Fruit fly (Drosophila melanogaster) whole organism, embryonic: ENCODE data around the gene Appl.

Experiments
- B-H2 ChIP-seq: fragments of 200-800 bp; sonication (Bioruptor generic); optimal IDR thresholded peaks from 2 replicates; lab custom pipeline; 2018; ENCODE audit warnings: missing biosample characterization, mild to moderate bottlenecking, missing genetic modification characterization
- CG10979 ChIP-seq: fragments of 200-800 bp; sonication (Bioruptor generic); optimal IDR thresholded peaks from 2 replicates; lab custom pipeline; 2018; ENCODE audit warnings: missing biosample characterization, mild to moderate bottlenecking, missing genetic modification characterization, moderate library complexity
- CG12219 ChIP-seq: fragments of 200-800 bp; sonication (Bioruptor generic); optimal IDR thresholded peaks from 3 replicates; lab custom pipeline; 2018; ENCODE audit warnings: missing biosample characterization, mild to moderate bottlenecking, missing genetic modification characterization
- CG12236 ChIP-seq: fragments of 200-800 bp; sonication (Bioruptor generic); optimal IDR thresholded peaks from 2 replicates; lab custom pipeline; 2016; ENCODE audit warnings: missing biosample characterization, missing genetic modification characterization
- CG13624 ChIP-seq: fragments of 200-800 bp; sonication (Bioruptor generic); optimal IDR thresholded peaks from 2 replicates; lab custom pipeline; 2016; ENCODE audit warnings: missing biosample characterization, missing genetic modification characterization
- CG14014 ChIP-seq: fragments of 200-800 bp; sonication (Bioruptor generic); IDR thresholded peaks from 2 replicates; pipeline ENCODE4 v1.3.6; 2022; ENCODE audit warnings: missing biosample characterization, missing genetic modification characterization
- CG1603 ChIP-seq: fragments of 200-800 bp; sonication (Bioruptor generic); optimal IDR thresholded peaks from 2 replicates; lab custom pipeline; 2019; ENCODE audit warnings: missing biosample characterization, mild to moderate bottlenecking, missing genetic modification characterization, moderate library complexity
- CG2199 ChIP-seq: fragments of 200-800 bp; sonication (Bioruptor generic); IDR thresholded peaks from 3 replicates; pipeline ENCODE4 v1.3.6; 2022; ENCODE audit warnings: missing biosample characterization, missing genetic modification characterization
- CG2875 ChIP-seq: fragments of 200-800 bp; sonication (Bioruptor generic); optimal IDR thresholded peaks from 2 replicates; lab custom pipeline; 2017; ENCODE audit warnings: missing biosample characterization, mild to moderate bottlenecking, missing genetic modification characterization, missing genetic modification reagents
- CG3065 ChIP-seq: fragments of 200-800 bp; sonication (Bioruptor generic); optimal IDR thresholded peaks from 2 replicates; lab custom pipeline; 2016; ENCODE audit warnings: missing biosample characterization, missing genetic modification characterization
- CG6765 ChIP-seq: fragments of 200-800 bp; sonication (Bioruptor generic); optimal IDR thresholded peaks from 3 replicates; lab custom pipeline; 2017; ENCODE audit warnings: missing biosample characterization, mild to moderate bottlenecking, missing genetic modification characterization
- CG7372 ChIP-seq: fragments of 200-800 bp; sonication (Bioruptor generic); IDR thresholded peaks from 2 replicates; pipeline ENCODE4 v1.3.6; 2022; ENCODE audit warnings: missing biosample characterization, missing genetic modification characterization
- CG7556 ChIP-seq: fragments of 200-800 bp; sonication (Bioruptor generic); optimal IDR thresholded peaks from 2 replicates; lab custom pipeline; 2017; ENCODE audit warnings: missing biosample characterization, mild to moderate bottlenecking, missing genetic modification characterization
- CG7839 ChIP-seq: fragments of 200-800 bp; sonication (Bioruptor generic); optimal IDR thresholded peaks from 3 replicates; lab custom pipeline; 2018; ENCODE audit warnings: missing biosample characterization, mild to moderate bottlenecking, missing genetic modification characterization, moderate library complexity
- CG8281 ChIP-seq: fragments of 200-800 bp; sonication (Bioruptor generic); optimal IDR thresholded peaks from 2 replicates; lab custom pipeline; 2018; ENCODE audit warnings: missing biosample characterization, mild to moderate bottlenecking, missing genetic modification characterization, moderate library complexity
- Dll ChIP-seq: fragments of 200-800 bp; sonication (Bioruptor generic); IDR thresholded peaks from 4 replicates; pipeline ENCODE4 v1.3.6; 2022; ENCODE audit warnings: missing biosample characterization, missing genetic modification characterization; ENCODE audit not compliant: partially characterized antibody
- Doc2 ChIP-seq: fragments of 200-800 bp; sonication (Bioruptor generic); IDR thresholded peaks from 2 replicates; pipeline ENCODE4 v1.3.6; 2022; ENCODE audit warnings: missing biosample characterization, missing genetic modification characterization
- ERR ChIP-seq: fragments of 200-800 bp; sonication (Bioruptor generic); optimal IDR thresholded peaks from 2 replicates; lab custom pipeline; 2016; ENCODE audit warnings: missing biosample characterization, missing genetic modification characterization
- Fer3 ChIP-seq: fragments of 200-800 bp; sonication (Bioruptor generic); optimal IDR thresholded peaks from 2 replicates; lab custom pipeline; 2018; ENCODE audit warnings: missing biosample characterization, mild to moderate bottlenecking, missing genetic modification characterization, moderate library complexity
- Hr51 ChIP-seq, 2 experiments: fragments of 200-800 bp; sonication (Bioruptor generic); optimal IDR thresholded peaks; 2 replicates in 1 of 2; 3 replicates in 1 of 2; lab custom pipeline; 2016 to 2018; ENCODE audit warnings: missing biosample characterization in 2 of 2, missing genetic modification characterization in 2 of 2, mild to moderate bottlenecking in 1 of 2, moderate library complexity in 1 of 2
- Jarid2 ChIP-seq: fragments of 200-800 bp; sonication (Bioruptor generic); optimal IDR thresholded peaks from 3 replicates; lab custom pipeline; 2017; ENCODE audit warnings: mild to moderate bottlenecking, missing biosample characterization, missing genetic modification reagents, missing genetic modification characterization
- Lim3 ChIP-seq: fragments of 200-800 bp; sonication (Bioruptor generic); IDR thresholded peaks from 2 replicates; pipeline ENCODE4 v1.3.6; 2022; ENCODE audit warnings: missing biosample characterization, missing genetic modification characterization
- Med ChIP-seq: fragments of 200-800 bp; sonication (Bioruptor generic); peaks from one replicate; lab custom pipeline; 2016; ENCODE audit warnings: missing biosample characterization, missing genetic modification characterization, mild to moderate bottlenecking, inconsistent platforms, moderate library complexity
- NFAT ChIP-seq: fragments of 200-800 bp; sonication (Bioruptor generic); IDR thresholded peaks from 2 replicates; pipeline ENCODE4 v1.3.6; 2022; ENCODE audit warnings: missing biosample characterization, missing genetic modification characterization
- Oaz ChIP-seq: fragments of 200-800 bp; sonication (Bioruptor generic); IDR thresholded peaks from 2 replicates; pipeline ENCODE4 v1.3.6; 2022; ENCODE audit warnings: missing biosample characterization, missing genetic modification characterization
- Rfx ChIP-seq: fragments of 200-800 bp; sonication (Bioruptor generic); IDR thresholded peaks from 2 replicates; pipeline ENCODE4 v1.3.6; 2022; ENCODE audit warnings: missing biosample characterization, missing genetic modification characterization
- Xbp1 ChIP-seq: fragments of 200-800 bp; sonication (Bioruptor generic); optimal IDR thresholded peaks from 3 replicates; lab custom pipeline; 2016; ENCODE audit warnings: missing biosample characterization, mild to moderate bottlenecking, missing genetic modification characterization
- bowl ChIP-seq: fragments of 200-800 bp; sonication (Bioruptor generic); IDR thresholded peaks from 2 replicates; pipeline ENCODE4 v1.3.6; 2022; ENCODE audit warnings: missing biosample characterization, missing genetic modification characterization
- cg ChIP-seq: fragments of 200-800 bp; sonication (Bioruptor generic); optimal IDR thresholded peaks from 3 replicates; lab custom pipeline; 2019; ENCODE audit warnings: missing biosample characterization, mild to moderate bottlenecking, missing genetic modification characterization, moderate library complexity
- chinmo ChIP-seq: fragments of 200-800 bp; sonication (Bioruptor generic); IDR thresholded peaks from 4 replicates; pipeline ENCODE4 v1.3.6; 2022; ENCODE audit warnings: missing biosample characterization, missing genetic modification characterization; ENCODE audit not compliant: partially characterized antibody
- ems ChIP-seq: fragments of 200-800 bp; sonication (Bioruptor generic); optimal IDR thresholded peaks from 3 replicates; lab custom pipeline; 2016; ENCODE audit warnings: missing biosample characterization, missing genetic modification characterization
- exex ChIP-seq: fragments of 200-800 bp; sonication (Bioruptor generic); optimal IDR thresholded peaks from 4 replicates; lab custom pipeline; 2018; ENCODE audit warnings: missing biosample characterization, mild to moderate bottlenecking, missing genetic modification characterization, moderate library complexity
- gce ChIP-seq: fragments of 200-800 bp; sonication (Bioruptor generic); IDR thresholded peaks from 3 replicates; pipeline ENCODE4 v1.3.6; 2022; ENCODE audit warnings: missing biosample characterization, missing genetic modification characterization
- gcm ChIP-seq: fragments of 200-800 bp; sonication (Bioruptor generic); optimal IDR thresholded peaks from 2 replicates; lab custom pipeline; 2019; ENCODE audit warnings: missing biosample characterization, mild to moderate bottlenecking, missing genetic modification characterization, moderate library complexity
- kni ChIP-seq: fragments of 200-800 bp; sonication (Bioruptor generic); optimal IDR thresholded peaks from 3 replicates; lab custom pipeline; 2017; ENCODE audit warnings: mild to moderate bottlenecking, missing biosample characterization, missing genetic modification reagents, missing genetic modification characterization
- pfk ChIP-seq: fragments of 200-800 bp; sonication (Bioruptor generic); optimal IDR thresholded peaks from 2 replicates; lab custom pipeline; 2018; ENCODE audit warnings: missing biosample characterization, mild to moderate bottlenecking, missing genetic modification characterization, moderate library complexity
- prd ChIP-seq, 3 experiments: fragments of >200 bp in 2 of 3; fragments of 200-800 bp in 1 of 3; sonication (Bioruptor generic) in 1 of 3; optimal IDR thresholded peaks in 2 of 3; IDR thresholded peaks in 1 of 3; 2 replicates in 2 of 3; 3 replicates in 1 of 3; pipeline versions ENCODE4 v1.3.6 to Lab custom; 2017 to 2022; ENCODE audit warnings: missing biosample characterization in 1 of 3, missing genetic modification characterization in 1 of 3
- psq ChIP-seq: fragments of 200-800 bp; sonication (Bioruptor generic); optimal IDR thresholded peaks from 2 replicates; lab custom pipeline; 2017; ENCODE audit warnings: missing biosample characterization, missing genetic modification characterization
- ranshi ChIP-seq: fragments of 200-800 bp; sonication (Bioruptor generic); IDR thresholded peaks from 2 replicates; pipeline ENCODE4 v1.3.6; 2022; ENCODE audit warnings: missing biosample characterization, missing genetic modification characterization
- repo ChIP-seq: fragments of 200-800 bp; sonication (Bioruptor generic); optimal IDR thresholded peaks from 2 replicates; lab custom pipeline; 2016; ENCODE audit warnings: missing biosample characterization, missing genetic modification characterization
- ro ChIP-seq: fragments of 200-800 bp; sonication (Bioruptor generic); IDR thresholded peaks from 2 replicates; pipeline ENCODE4 v1.3.6; 2022; ENCODE audit warnings: missing biosample characterization, missing genetic modification characterization
- schlank ChIP-seq: fragments of 200-800 bp; sonication (Bioruptor generic); optimal IDR thresholded peaks from 2 replicates; lab custom pipeline; 2018; ENCODE audit warnings: missing biosample characterization, mild to moderate bottlenecking, missing genetic modification characterization
- scrt ChIP-seq: fragments of 200-800 bp; sonication (Bioruptor generic); optimal IDR thresholded peaks from 2 replicates; lab custom pipeline; 2018; ENCODE audit warnings: missing biosample characterization, mild to moderate bottlenecking, missing genetic modification characterization, moderate library complexity
- sens ChIP-seq: fragments of 200-800 bp; sonication (Bioruptor generic); peaks from one replicate; lab custom pipeline; 2016; ENCODE audit warnings: missing biosample characterization, missing genetic modification characterization
- sob ChIP-seq: fragments of 200-800 bp; sonication (Bioruptor generic); IDR thresholded peaks from 2 replicates; pipeline ENCODE4 v1.3.6; 2022; ENCODE audit warnings: missing biosample characterization, missing genetic modification characterization
- sug ChIP-seq: fragments of 200-800 bp; optimal IDR thresholded peaks from 2 replicates; lab custom pipeline; 2019; ENCODE audit warnings: missing biosample characterization, mild to moderate bottlenecking, missing genetic modification characterization, moderate library complexity
- tin ChIP-seq: fragments of 200-800 bp; sonication (Bioruptor generic); optimal IDR thresholded peaks from 3 replicates; lab custom pipeline; 2016; ENCODE audit warnings: missing biosample characterization, missing genetic modification characterization
- unpg ChIP-seq: fragments of 200-800 bp; sonication (Bioruptor generic); optimal IDR thresholded peaks from 3 replicates; lab custom pipeline; 2018; ENCODE audit warnings: missing biosample characterization, mild to moderate bottlenecking, missing genetic modification characterization, moderate library complexity

Gene Appl

dm6 chrX:522357-523043, 7.8 kb upstream of the Appl start (continued):
- TF ChIP-seq psq (GFP tag; lab: Kevin White, UChicago) (peak; percentile 8), sug (peak; percentile 84), CG1603 (tag; lab: Kevin White, UChicago) (peak; percentile 79), Lim3 (GFP tag; lab: Robert Waterston, UW) (no peak), CG14014 (GFP tag; lab: Robert Waterston, UW) (peak; percentile 91), CG7839 (tag; lab: Kevin White, UChicago) (peak; percentile 73), CG12236 (peak; percentile 33), schlank (tag; lab: Kevin White, UChicago) (peak; percentile 88), Dll (no peak), chinmo (GFP tag; lab: Robert Waterston, UW) (peak; percentile 86; the same call in 3 of the 4 replicates), pfk (GFP tag; lab: Kevin White, UChicago) (peak; percentile 61), Med (GFP tag; lab: Kevin White, UChicago) (peak; percentile 99), CG2875 (peak; percentile 42), Hr51 (GFP tag; optimal IDR thresholded peaks at IDR 0.05; lab: Kevin White, UChicago) (peak; percentile 50 to 87), prd (optimal IDR thresholded peaks at IDR 0.05; lab: Kevin White, UChicago) (no peak), prd (GFP tag; IDR thresholded peaks at IDR 0.05; lab: Robert Waterston, UW) (peak; percentile 88), CG10979 (peak; percentile 46), unpg (peak; percentile 74), CG7372 (GFP tag; lab: Robert Waterston, UW) (peak; percentile 60), Oaz (GFP tag; lab: Robert Waterston, UW) (peak; percentile 48), ro (GFP tag; lab: Robert Waterston, UW) (no peak), cg (GFP tag; lab: Kevin White, UChicago) (peak; percentile 86), ems (GFP tag; lab: Kevin White, UChicago) (peak; percentile 79), ERR (GFP tag; lab: Kevin White, UChicago) (peak; percentile 78), ranshi (GFP tag; lab: Robert Waterston, UW) (peak; percentile 86), CG13624 (peak; percentile 93), NFAT (GFP tag; lab: Robert Waterston, UW) (peak; percentile 98), repo (GFP tag; lab: Kevin White, UChicago) (peak; percentile 79), exex (tag; lab: Kevin White, UChicago) (peak; percentile 52), bowl (GFP tag; lab: Robert Waterston, UW) (0 out of 2 replicates have a peak, but pooled peaks have one; percentile 38), CG6765 (peak; percentile 82), CG8281 (tag; lab: Kevin White, UChicago) (peak; percentile 5), kni (GFP tag; lab: Kevin White, UChicago) (peak; percentile 74), Jarid2 (GFP tag; lab: Kevin White, UChicago) (peak; percentile 14), Doc2 (GFP tag; lab: Robert Waterston, UW) (peak; percentile 65; the same call in 1 of the 2 replicates), B-H2 (GFP tag; lab: Kevin White, UChicago) (peak; percentile 95), CG3065 (GFP tag; lab: Kevin White, UChicago) (peak; percentile 8), Rfx (GFP tag; lab: Robert Waterston, UW) (peak; percentile 98), Fer3 (tag; lab: Kevin White, UChicago) (peak; percentile 86), sob (GFP tag; lab: Robert Waterston, UW) (peak; percentile 91), CG12219 (GFP tag; lab: Kevin White, UChicago) (peak; percentile 77), CG7556 (GFP tag; lab: Kevin White, UChicago) (peak; percentile 35), scrt (peak; percentile 63), Xbp1 (peak; percentile 88), gce (GFP tag; lab: Robert Waterston, UW) (peak; percentile 66; the same call in 1 of the 3 replicates), tin (peak; percentile 90), CG2199 (GFP tag; lab: Robert Waterston, UW) (peak; percentile 80; the same call in 2 of the 3 replicates), gcm (peak; percentile 60), sens (peak; percentile 91)
